Fruit fly (Drosophila melanogaster) whole organism, adult: ENCODE measurements around the gene CG13946.

Experiments
- CG14711 ChIP-seq: fragments of 200-800 bp; sonication (Bioruptor generic); optimal IDR thresholded peaks from 2 replicates; lab custom pipeline; 2018; ENCODE audit warnings: missing biosample characterization, mild to moderate bottlenecking, missing genetic modification characterization, moderate library complexity
- CG1620 ChIP-seq: fragments of 200-800 bp; sonication (Bioruptor generic); optimal IDR thresholded peaks from 2 replicates; lab custom pipeline; 2016; ENCODE audit warnings: missing biosample characterization, missing genetic modification characterization
- CG5204 ChIP-seq: fragments of 200-800 bp; sonication (Bioruptor generic); optimal IDR thresholded peaks from 2 replicates; lab custom pipeline; 2016; ENCODE audit warnings: missing biosample characterization, missing genetic modification characterization
- Mnt ChIP-seq: fragments of 200-800 bp; sonication (Bioruptor generic); optimal IDR thresholded peaks from 2 replicates; lab custom pipeline; 2016; ENCODE audit warnings: missing biosample characterization, mild to moderate bottlenecking, missing genetic modification characterization
- kay ChIP-seq: fragments of 200-800 bp; sonication (Bioruptor generic); peaks from one replicate; lab custom pipeline; 2016; ENCODE audit warnings: missing biosample characterization, missing genetic modification characterization, borderline replicate concordance
- tj ChIP-seq: fragments of 200-800 bp; sonication (Bioruptor generic); optimal IDR thresholded peaks from 3 replicates; lab custom pipeline; 2017; ENCODE audit warnings: missing biosample characterization, mild to moderate bottlenecking, missing genetic modification characterization, moderate library complexity
- toe ChIP-seq: fragments of 200-800 bp; sonication (Bioruptor generic); optimal IDR thresholded peaks from 2 replicates; lab custom pipeline; 2016; ENCODE audit warnings: missing biosample characterization, missing genetic modification characterization

dm6 chr2L:779123-779584, 2.8 kb downstream of the CG13946 start, which contains the start of gene CG13947:
- TF ChIP-seq kay: no peak
- no peak for TF ChIP-seq CG5204 (GFP tag; lab: Kevin White, UChicago)
- no peak for TF ChIP-seq tj (GFP tag; lab: Kevin White, UChicago)
- no peak for TF ChIP-seq CG1620
- TF ChIP-seq Mnt (GFP tag; lab: Kevin White, UChicago): no peak
- TF ChIP-seq toe (GFP tag; lab: Kevin White, UChicago): no peak
- no peak for TF ChIP-seq CG14711 (tag; lab: Kevin White, UChicago)
